Worm (Caenorhabditis elegans) whole organism, young adult: ENCODE results near the gene srt-33.
A peak's percentile ranks its signal among the peaks of the same experiment; 100 is the strongest.

ENCODE experiments used
- B0019.2 ChIP-seq: fragments of 200-800 bp; sonication (Bioruptor generic); conservative IDR thresholded peaks from 2 replicates; pipeline ENCODE4 v1.3.6; 2022; ENCODE audit warnings: missing genetic modification reagents, missing genetic modification characterization, missing compliant biosample characterization
- B0261.1 ChIP-seq: sonication (generic microtip); optimal IDR thresholded peaks from 2 replicates; lab custom pipeline; 2016; ENCODE audit warnings: mild to moderate bottlenecking, missing genetic modification characterization, moderate library complexity, missing compliant biosample characterization
- B0336.3 ChIP-seq: fragments of 200-800 bp; sonication (Bioruptor generic); IDR thresholded peaks from 2 replicates; pipeline ENCODE4 v1.3.6; 2022; ENCODE audit warnings: missing genetic modification characterization, missing compliant biosample characterization
- F10E7.11 ChIP-seq: sonication (generic microtip); optimal IDR thresholded peaks from 2 replicates; lab custom pipeline; 2017; ENCODE audit warnings: mild to moderate bottlenecking, missing genetic modification characterization, moderate library complexity, missing compliant biosample characterization
- T07F8.4 ChIP-seq: sonication (generic microtip); optimal IDR thresholded peaks from 2 replicates; lab custom pipeline; 2016; ENCODE audit warnings: mild to moderate bottlenecking, missing genetic modification characterization, moderate library complexity, missing compliant biosample characterization
- T26A5.8 ChIP-seq: sonication (generic microtip); optimal IDR thresholded peaks from 2 replicates; lab custom pipeline; 2016; ENCODE audit warnings: missing genetic modification characterization, missing compliant biosample characterization
- Y53G8AR.9 ChIP-seq: fragments of 200-800 bp; sonication (Bioruptor generic); conservative IDR thresholded peaks from 2 replicates; pipeline ENCODE4 v1.3.6; 2022; ENCODE audit warnings: missing genetic modification reagents, missing genetic modification characterization, missing compliant biosample characterization
- Y56A3A.18 ChIP-seq: fragments of 200-800 bp; sonication (Bioruptor generic); IDR thresholded peaks from 2 replicates; pipeline ENCODE4 v1.3.6; 2022; ENCODE audit warnings: missing genetic modification reagents, missing genetic modification characterization, missing compliant biosample characterization
- ZK185.1 ChIP-seq: sonication (generic microtip); optimal IDR thresholded peaks from 2 replicates; lab custom pipeline; 2016; ENCODE audit warnings: mild to moderate bottlenecking, missing genetic modification characterization, missing compliant biosample characterization; ENCODE audit not compliant: poor library complexity, severe bottlenecking
- aptf-3 ChIP-seq: fragments of 200-800 bp; sonication (Bioruptor generic); IDR thresholded peaks from 2 replicates; pipeline ENCODE4 v1.3.6; 2022; ENCODE audit warnings: missing genetic modification characterization, missing compliant biosample characterization
- bed-1 ChIP-seq: fragments of 200-800 bp; sonication (Bioruptor generic); IDR thresholded peaks from 2 replicates; pipeline ENCODE4 v1.3.6; 2022; ENCODE audit warnings: missing genetic modification reagents, missing genetic modification characterization, missing compliant biosample characterization
- ceh-58 ChIP-seq: fragments of 200-800 bp; sonication (Bioruptor generic); IDR thresholded peaks from 2 replicates; pipeline ENCODE4 v1.3.6; 2022; ENCODE audit warnings: missing genetic modification characterization, missing compliant biosample characterization
- ceh-91 ChIP-seq: fragments of 200-800 bp; sonication (Bioruptor generic); IDR thresholded peaks from 2 replicates; pipeline ENCODE4 v1.3.6; 2022; ENCODE audit warnings: missing genetic modification reagents, missing genetic modification characterization, missing compliant biosample characterization
- chd-7 ChIP-seq: sonication (generic microtip); optimal IDR thresholded peaks from 2 replicates; lab custom pipeline; 2016; ENCODE audit warnings: mild to moderate bottlenecking, missing genetic modification characterization, moderate library complexity, missing compliant biosample characterization
- dpl-1 ChIP-seq: fragments of 150-350 bp; optimal IDR thresholded peaks from 2 replicates; lab custom pipeline; 2014; ENCODE audit warnings: missing biosample characterization, missing genetic modification reagents, missing genetic modification characterization
- egrh-3 ChIP-seq: fragments of 200-800 bp; sonication (Bioruptor generic); IDR thresholded peaks from 2 replicates; pipeline ENCODE4 v1.3.6; 2022; ENCODE audit warnings: missing genetic modification reagents, missing genetic modification characterization, missing compliant biosample characterization
- ekl-4 ChIP-seq: fragments of 200-800 bp; sonication (Bioruptor generic); IDR thresholded peaks from 2 replicates; pipeline ENCODE4 v1.3.6; 2022; ENCODE audit warnings: missing genetic modification reagents, missing genetic modification characterization, missing compliant biosample characterization
- fkh-3 ChIP-seq: sonication (generic microtip); optimal IDR thresholded peaks from 2 replicates; lab custom pipeline; 2016; ENCODE audit warnings: mild to moderate bottlenecking, missing genetic modification characterization, missing compliant biosample characterization
- hlh-26 ChIP-seq: fragments of 200-800 bp; sonication (Bioruptor generic); conservative IDR thresholded peaks from 2 replicates; pipeline ENCODE4 v1.3.6; 2022; ENCODE audit warnings: missing genetic modification reagents, missing genetic modification characterization, missing compliant biosample characterization
- hrde-1 ChIP-seq: sonication (generic microtip); optimal IDR thresholded peaks from 2 replicates; lab custom pipeline; 2016; ENCODE audit warnings: missing genetic modification characterization, mild to moderate bottlenecking, missing compliant biosample characterization, moderate library complexity, missing genotype, missing genetic modification reagents, borderline replicate concordance
- let-526 ChIP-seq: fragments of 200-800 bp; sonication (Bioruptor generic); IDR thresholded peaks from 2 replicates; pipeline ENCODE4 v1.3.6; 2022; ENCODE audit warnings: missing genetic modification reagents, missing genetic modification characterization, missing compliant biosample characterization
- let-607 ChIP-seq, 2 experiments: fragments of 200-800 bp in 1 of 2; sonication (Bioruptor generic) in 1 of 2; sonication (generic microtip) in 1 of 2; optimal IDR thresholded peaks; 2 replicates each; lab custom pipeline; 2016 to 2018; ENCODE audit warnings: mild to moderate bottlenecking in 2 of 2, missing compliant biosample characterization in 2 of 2, missing genetic modification characterization in 2 of 2, moderate library complexity in 2 of 2, missing genotype in 1 of 2
- madf-10 ChIP-seq: sonication (generic microtip); optimal IDR thresholded peaks from 2 replicates; lab custom pipeline; 2016; ENCODE audit warnings: mild to moderate bottlenecking, missing genetic modification characterization, missing compliant biosample characterization
- mel-28 ChIP-seq: sonication (generic microtip); optimal IDR thresholded peaks from 2 replicates; lab custom pipeline; 2016; ENCODE audit warnings: borderline replicate concordance, mild to moderate bottlenecking, missing genetic modification characterization, missing compliant biosample characterization
- nhr-120 ChIP-seq: fragments of 200-800 bp; sonication (Bioruptor generic); IDR thresholded peaks from 2 replicates; pipeline ENCODE4 v1.3.6; 2022; ENCODE audit warnings: missing genetic modification characterization, missing compliant biosample characterization
- nhr-80 ChIP-seq: sonication (generic microtip); optimal IDR thresholded peaks from 2 replicates; lab custom pipeline; 2016; ENCODE audit warnings: missing genetic modification characterization, missing compliant biosample characterization
- pbrm-1 ChIP-seq: fragments of 200-800 bp; sonication (Bioruptor generic); IDR thresholded peaks from 2 replicates; pipeline ENCODE4 v1.3.6; 2022; ENCODE audit warnings: missing genetic modification reagents, missing genetic modification characterization, missing compliant biosample characterization
- pha-4 ChIP-seq: fragments of 150-350 bp; sonication (generic microtip); optimal IDR thresholded peaks from 2 replicates; lab custom pipeline; 2014; ENCODE audit warnings: missing biosample characterization, missing genetic modification reagents, missing genetic modification characterization
- snpc-1.1 ChIP-seq: sonication (generic microtip); optimal IDR thresholded peaks from 2 replicates; lab custom pipeline; 2017; ENCODE audit warnings: missing genetic modification characterization, mild to moderate bottlenecking, missing compliant biosample characterization, antibody characterized with exemption, moderate library complexity, missing genotype, missing genetic modification reagents; ENCODE audit not compliant: insufficient read depth
- somi-1 ChIP-seq: fragments of 200-800 bp; sonication (Bioruptor generic); optimal IDR thresholded peaks from 2 replicates; lab custom pipeline; 2018; ENCODE audit warnings: mild to moderate bottlenecking, missing genetic modification characterization, missing compliant biosample characterization
- tbp1 ChIP-seq: fragments of 200-800 bp; sonication (Bioruptor generic); optimal IDR thresholded peaks from 2 replicates; lab custom pipeline; 2018; ENCODE audit warnings: mild to moderate bottlenecking, missing genetic modification characterization, missing compliant biosample characterization
- tlf-1 ChIP-seq: fragments of 200-800 bp; sonication (Bioruptor generic); optimal IDR thresholded peaks from 2 replicates; lab custom pipeline; 2018; ENCODE audit warnings: mild to moderate bottlenecking, missing genetic modification characterization, missing compliant biosample characterization
- zim-3 ChIP-seq: sonication (generic microtip); optimal IDR thresholded peaks from 2 replicates; lab custom pipeline; 2017; ENCODE audit warnings: mild to moderate bottlenecking, missing genetic modification characterization, moderate library complexity, missing compliant biosample characterization
- ztf-22 ChIP-seq: fragments of 200-800 bp; sonication (Bioruptor generic); optimal IDR thresholded peaks from 2 replicates; lab custom pipeline; 2018; ENCODE audit warnings: mild to moderate bottlenecking, missing genetic modification characterization, moderate library complexity, missing compliant biosample characterization

Gene srt-33

ce11 chrV:14254221-14254620 lies 25.5 kb downstream of the srt-33 start, which contains the start of gene K02E11.7:
Gene K02E11.7 (minus strand): TSS chrV:14254321.
- TF ChIP-seq madf-10 (no peak), ztf-22 (no peak), snpc-1.1 (tag; lab: Kevin White, UChicago) (no peak), ceh-91 (GFP tag; lab: Robert Waterston, UW) (no peak), aptf-3 (GFP tag; lab: Robert Waterston, UW) (no peak), pha-4 (tag; lab: Kevin White, UChicago) (no peak), tbp1 (GFP tag; lab: Kevin White, UChicago) (no peak), zim-3 (tag; lab: Kevin White, UChicago) (no peak), hrde-1 (no peak), T26A5.8 (no peak), F10E7.11 (no peak)

- no peak for TF ChIP-seq ekl-4 (GFP tag; lab: Robert Waterston, UW)
- TF ChIP-seq dpl-1 (GFP tag; lab: Kevin White, UChicago) = no peak
- no peak for TF ChIP-seq ZK185.1 (tag; lab: Kevin White, UChicago)
Measured at ce11 chrV:14252025-14252424, 27.7 kb downstream of the srt-33 start, which contains the start of gene K02E11.5. Gene K02E11.5 (plus strand): TSS chrV:14252325.

- TF ChIP-seq B0336.3 (GFP tag; lab: Robert Waterston, UW) = no peak
Measured at ce11 chrV:14248654-14249053, 31.0 kb downstream of the srt-33 start, which contains the start of gene K02E11.6. Gene K02E11.6 (plus strand): TSS chrV:14248802.

ce11 chrV:14248025-14248424 lies 31.7 kb downstream of the srt-33 start, which contains the start of gene K02E11.4:
Gene K02E11.4 (minus strand): TSS chrV:14248125.
- TF ChIP-seq hlh-26 (no peak), ceh-58 (GFP tag; lab: Robert Waterston, UW) (no peak), tlf-1 (no peak)

ce11 chrV:14246761-14247160 lies 32.9 kb downstream of the srt-33 start, which contains the start of gene K02E11.3:
Gene K02E11.3 (minus strand): TSS chrV:14246861.
- TF ChIP-seq Y53G8AR.9 (no peak), snpc-1.1 (tag; lab: Kevin White, UChicago) (no peak), let-607 (tag; optimal IDR thresholded peaks at IDR 0.05; lab: Kevin White, UChicago) (no peak), pha-4 (tag; lab: Kevin White, UChicago) (no peak), nhr-80 (no peak), let-526 (GFP tag; lab: Robert Waterston, UW) (no peak), egrh-3 (GFP tag; lab: Robert Waterston, UW) (no peak), T07F8.4 (tag; lab: Kevin White, UChicago) (no peak), Y56A3A.18 (GFP tag; lab: Robert Waterston, UW) (no peak), B0261.1 (no peak), ztf-22 (no peak), F10E7.11 (no peak)

ce11 chrV:14243904-14244303 lies 35.8 kb downstream of the srt-33 start, which contains the start of gene sre-7:
Gene sre-7 (plus strand): TSS chrV:14244204.
- TF ChIP-seq chd-7 (tag; lab: Kevin White, UChicago) = no peak
- no peak for TF ChIP-seq ztf-22

ce11 chrV:14240694-14241201 lies 38.9 kb downstream of the srt-33 start, which contains the start of gene K02E11.10:
Gene K02E11.10 (minus strand): TSS chrV:14241151.
- TF ChIP-seq pbrm-1 (GFP tag; lab: Robert Waterston, UW) (no peak), ceh-91 (GFP tag; lab: Robert Waterston, UW) (no peak), bed-1 (0 out of 2 replicates have a peak, but pooled peaks have one; percentile 28), somi-1 (GFP tag; lab: Kevin White, UChicago) (no peak), mel-28 (tag; lab: Kevin White, UChicago) (no peak), F10E7.11 (no peak), B0019.2 (GFP tag; lab: Robert Waterston, UW) (no peak), egrh-3 (GFP tag; lab: Robert Waterston, UW) (peak; percentile 96), nhr-120 (GFP tag; lab: Robert Waterston, UW) (no peak), fkh-3 (peak; percentile 13)
